Fruit fly (Drosophila melanogaster): ENCODE measurements around the gene CG14147.

- TF ChIP-seq cic (GFP tag; optimal IDR thresholded peaks at IDR 0.05) (no peak), bab1 (GFP tag; optimal IDR thresholded peaks at IDR 0.05) (no peak), CG11617 (GFP tag; optimal IDR thresholded peaks at IDR 0.05) (no peak), CG33017 (tag; optimal IDR thresholded peaks at IDR 0.05) (no peak), kay (GFP tag; ENCODE audit: borderline replicate concordance) (peak; percentile 10), CG5204 (GFP tag; optimal IDR thresholded peaks at IDR 0.05) (no peak), CG14711 (tag; optimal IDR thresholded peaks at IDR 0.05) (no peak), CG7045 (GFP tag; optimal IDR thresholded peaks at IDR 0.05) (no peak), CG7101 (tag; optimal IDR thresholded peaks at IDR 0.05) (no peak), tj (GFP tag; optimal IDR thresholded peaks at IDR 0.05) (no peak), CG1620 (GFP tag; optimal IDR thresholded peaks at IDR 0.05) (no peak)
Observed at dm6 chr3L:11006433-11006832, 34.0 kb downstream of the CG14147 start.
